Fruit fly (Drosophila melanogaster) whole organism, pupa: Measurements from ENCODE around the gene CG6398.

ENCODE experiments used
- CG14655 ChIP-seq: fragments of 200-800 bp; sonication (Bioruptor generic); optimal IDR thresholded peaks from 3 replicates; lab custom pipeline; 2017; ENCODE audit warnings: mild to moderate bottlenecking, missing biosample characterization, missing genetic modification reagents, missing genetic modification characterization
- CG32121 ChIP-seq: fragments of 200-800 bp; sonication (Bioruptor generic); IDR thresholded peaks from 2 replicates; pipeline ENCODE4 v1.3.6; 2022; ENCODE audit warnings: missing biosample characterization, missing genetic modification characterization
- CG34367 ChIP-seq: fragments of 200-800 bp; sonication (Bioruptor generic); optimal IDR thresholded peaks from 2 replicates; lab custom pipeline; 2018; ENCODE audit warnings: missing biosample characterization, mild to moderate bottlenecking, missing genetic modification characterization
- CG4496 ChIP-seq: fragments of 200-800 bp; sonication (Bioruptor generic); IDR thresholded peaks from 3 replicates; pipeline ENCODE4 v1.3.6; 2022; ENCODE audit warnings: missing biosample characterization, missing genetic modification characterization
- CG8159 ChIP-seq: fragments of 200-800 bp; sonication (Bioruptor generic); optimal IDR thresholded peaks from 3 replicates; lab custom pipeline; 2018; ENCODE audit warnings: missing biosample characterization, mild to moderate bottlenecking, missing genetic modification characterization, moderate library complexity
- CG8301 ChIP-seq: fragments of 200-800 bp; sonication (Bioruptor generic); optimal IDR thresholded peaks from 2 replicates; lab custom pipeline; 2018; ENCODE audit warnings: missing biosample characterization, mild to moderate bottlenecking, missing genetic modification characterization
- CG9948 ChIP-seq: fragments of 200-800 bp; sonication (Bioruptor generic); optimal IDR thresholded peaks from 2 replicates; lab custom pipeline; 2018; ENCODE audit warnings: missing biosample characterization, mild to moderate bottlenecking, missing genetic modification characterization, moderate library complexity
- EcR ChIP-seq: fragments of 200-800 bp; sonication (Bioruptor generic); optimal IDR thresholded peaks from 3 replicates; lab custom pipeline; 2019; ENCODE audit warnings: missing biosample characterization, missing genetic modification characterization, mild to moderate bottlenecking, moderate library complexity, missing genetic modification reagents
- Ets98B ChIP-seq: fragments of 200-800 bp; sonication (Bioruptor generic); IDR thresholded peaks from 2 replicates; pipeline ENCODE4 v1.3.6; 2022; ENCODE audit warnings: missing biosample characterization, missing genetic modification characterization
- Pif1A ChIP-seq: fragments of 200-800 bp; sonication (Bioruptor generic); optimal IDR thresholded peaks from 3 replicates; lab custom pipeline; 2016; ENCODE audit warnings: missing biosample characterization, missing genetic modification characterization
- Snoo ChIP-seq: fragments of 200-800 bp; sonication (Bioruptor generic); optimal IDR thresholded peaks from 3 replicates; lab custom pipeline; 2017; ENCODE audit warnings: missing biosample characterization, mild to moderate bottlenecking, missing genetic modification characterization, inconsistent platforms
- fd96Ca ChIP-seq: fragments of 200-800 bp; sonication (Bioruptor generic); IDR thresholded peaks from 3 replicates; pipeline ENCODE4 v1.3.6; 2022; ENCODE audit warnings: missing biosample characterization, missing genetic modification characterization
- gl ChIP-seq: fragments of 200-800 bp; sonication (Bioruptor generic); optimal IDR thresholded peaks from 2 replicates; lab custom pipeline; 2018; ENCODE audit warnings: missing biosample characterization, mild to moderate bottlenecking, missing genetic modification characterization
- rn ChIP-seq: fragments of 200-800 bp; sonication (Bioruptor generic); IDR thresholded peaks from 2 replicates; pipeline ENCODE4 v1.3.6; 2022; ENCODE audit warnings: missing biosample characterization, missing genetic modification characterization

DNA sequence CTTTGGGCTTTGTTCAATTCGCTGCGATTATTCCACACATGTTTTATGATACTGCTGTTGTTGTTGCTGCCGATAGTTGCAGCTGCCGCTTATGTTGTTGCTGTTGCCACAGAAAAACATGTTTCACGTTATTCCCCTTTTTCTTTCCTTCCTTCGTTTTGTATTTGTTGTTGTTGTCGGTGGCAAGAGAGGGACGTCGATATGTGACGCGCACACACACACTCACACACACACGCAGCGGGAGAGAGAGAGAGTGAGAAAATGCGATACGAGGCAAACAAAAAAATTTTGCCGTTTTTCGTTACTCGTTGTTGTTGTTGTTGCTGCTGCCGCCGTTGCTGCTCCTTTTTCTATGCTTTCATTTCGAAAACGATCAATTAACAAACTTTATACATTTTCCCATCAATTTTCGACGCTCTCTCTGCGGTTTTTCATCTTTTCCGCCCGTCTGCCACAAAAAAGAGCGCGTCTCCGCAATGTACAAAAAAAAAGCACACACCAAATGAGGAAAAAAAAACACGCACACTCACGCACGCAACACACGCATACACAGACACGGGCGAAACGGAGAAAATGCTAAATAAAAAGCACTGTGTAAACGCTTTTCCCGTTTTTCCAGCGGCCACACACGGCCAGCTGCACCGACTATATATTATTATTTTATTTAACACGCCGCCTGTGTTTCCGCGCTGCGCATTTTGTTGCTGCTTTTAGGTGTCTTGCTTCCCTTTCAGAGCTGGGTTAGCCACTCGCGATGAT is 56.0 kb downstream of the CG6398 start:
- TF ChIP-seq CG14655 (GFP tag; lab: Kevin White, UChicago) = peak; percentile 83
- TF ChIP-seq CG32121 (GFP tag; lab: Robert Waterston, UW) = 0 out of 2 replicates have a peak, but pooled peaks have one; percentile 26
- peak; percentile 46 for TF ChIP-seq CG9948 (tag; lab: Kevin White, UChicago)
- TF ChIP-seq EcR (GFP tag; lab: Kevin White, UChicago) = peak; percentile 69
- peak; percentile 26 for TF ChIP-seq Snoo (tag; lab: Kevin White, UChicago)
- peak; percentile 84 for TF ChIP-seq gl (tag; lab: Kevin White, UChicago)
- peak; percentile 61 for TF ChIP-seq CG34367 (tag; lab: Kevin White, UChicago)
- TF ChIP-seq CG8159 (tag; lab: Kevin White, UChicago) = peak; percentile 68
- TF ChIP-seq CG4496 = peak; percentile 70; the same call in 2 of the 3 replicates
- no peak for TF ChIP-seq rn (GFP tag; lab: Robert Waterston, UW)
- no peak for TF ChIP-seq Ets98B (GFP tag; lab: Robert Waterston, UW)
- TF ChIP-seq Pif1A (GFP tag; lab: Kevin White, UChicago) = peak; percentile 57
- peak; percentile 69 for TF ChIP-seq CG8301 (tag; lab: Kevin White, UChicago)
- peak; percentile 62; the same call in 1 of the 3 replicates for TF ChIP-seq fd96Ca (GFP tag; lab: Robert Waterston, UW)
